Worm (Caenorhabditis elegans): ENCODE data around the gene C33C12.7.

- TF ChIP-seq ceh-82 (tag; optimal IDR thresholded peaks at IDR 0.05) (no peak), unc-62 (GFP tag; optimal IDR thresholded peaks at IDR 0.05) (no peak), R02D3.7 (tag; optimal IDR thresholded peaks at IDR 0.05) (no peak), ztf-4 (tag; optimal IDR thresholded peaks at IDR 0.05) (no peak), ZK546.5 (tag; optimal IDR thresholded peaks at IDR 0.05) (no peak), nhr-21 (tag; optimal IDR thresholded peaks at IDR 0.05) (no peak), alr-1 (tag; optimal IDR thresholded peaks at IDR 0.05) (no peak), Y55F3AM.14 (GFP tag; optimal IDR thresholded peaks at IDR 0.05) (no peak), aly-2 (tag; optimal IDR thresholded peaks at IDR 0.05) (no peak), elt-3 (tag; optimal IDR thresholded peaks at IDR 0.05) (no peak), skn-1 (tag; optimal IDR thresholded peaks at IDR 0.05) (no peak), nhr-12 (tag; optimal IDR thresholded peaks at IDR 0.05) (no peak), ceh-16 (tag; optimal IDR thresholded peaks at IDR 0.05) (no peak)
These were observed 15.3 kb upstream of the C33C12.7 start for ce11 chrII:2190522-2190921.
